Worm (Caenorhabditis elegans) whole organism, L1 larva: Measurements from ENCODE around the gene col-74.

ENCODE experiments used
- jun-1 ChIP-seq: fragments of 150-350 bp; optimal IDR thresholded peaks from 2 replicates; lab custom pipeline; 2014; ENCODE audit warnings: missing biosample characterization, missing genetic modification reagents, missing genetic modification characterization
- lin-35 ChIP-seq, 2 experiments: fragments of 150-350 bp; optimal IDR thresholded peaks; 2 replicates each; lab custom pipeline; 2014; ENCODE audit warnings: missing biosample characterization in 2 of 2, missing genetic modification characterization in 2 of 2, missing genetic modification reagents in 2 of 2
- nhr-77 ChIP-seq: fragments of 150-350 bp; optimal IDR thresholded peaks from 2 replicates; lab custom pipeline; 2014; ENCODE audit warnings: missing biosample characterization, missing genetic modification characterization
- pax-3 ChIP-seq: fragments of 200-800 bp; sonication (Bioruptor generic); optimal IDR thresholded peaks from 2 replicates; lab custom pipeline; 2018; ENCODE audit warnings: mild to moderate bottlenecking, missing genetic modification characterization, moderate library complexity, missing compliant biosample characterization
- rnt-1 ChIP-seq: sonication (generic microtip); optimal IDR thresholded peaks from 2 replicates; lab custom pipeline; 2016; ENCODE audit warnings: mild to moderate bottlenecking, missing genetic modification characterization, moderate library complexity, missing compliant biosample characterization
- snpc-4 ChIP-seq: fragments of 150-350 bp; optimal IDR thresholded peaks from 2 replicates; lab custom pipeline; 2014; ENCODE audit warnings: missing biosample characterization, missing genetic modification characterization
- unc-62 ChIP-seq: fragments of 150-350 bp; optimal IDR thresholded peaks from 2 replicates; lab custom pipeline; 2014; ENCODE audit warnings: missing biosample characterization, missing genetic modification reagents, missing genetic modification characterization

ce11 chrII:5804288-5804687 lies 25.9 kb upstream of the col-74 start:
- TF ChIP-seq unc-62 (no peak), rnt-1 (no peak), lin-35 (GFP tag; optimal IDR thresholded peaks at IDR 0.05; lab: Kevin White, UChicago) (no peak), jun-1 (tag; lab: Kevin White, UChicago) (no peak), pax-3 (tag; lab: Kevin White, UChicago) (no peak), nhr-77 (tag; lab: Kevin White, UChicago) (no peak), snpc-4 (tag; lab: Kevin White, UChicago) (no peak)
